Fruit fly (Drosophila melanogaster): Measurements from ENCODE around the gene X11Lbeta.

Gene X11Lbeta

DNA sequence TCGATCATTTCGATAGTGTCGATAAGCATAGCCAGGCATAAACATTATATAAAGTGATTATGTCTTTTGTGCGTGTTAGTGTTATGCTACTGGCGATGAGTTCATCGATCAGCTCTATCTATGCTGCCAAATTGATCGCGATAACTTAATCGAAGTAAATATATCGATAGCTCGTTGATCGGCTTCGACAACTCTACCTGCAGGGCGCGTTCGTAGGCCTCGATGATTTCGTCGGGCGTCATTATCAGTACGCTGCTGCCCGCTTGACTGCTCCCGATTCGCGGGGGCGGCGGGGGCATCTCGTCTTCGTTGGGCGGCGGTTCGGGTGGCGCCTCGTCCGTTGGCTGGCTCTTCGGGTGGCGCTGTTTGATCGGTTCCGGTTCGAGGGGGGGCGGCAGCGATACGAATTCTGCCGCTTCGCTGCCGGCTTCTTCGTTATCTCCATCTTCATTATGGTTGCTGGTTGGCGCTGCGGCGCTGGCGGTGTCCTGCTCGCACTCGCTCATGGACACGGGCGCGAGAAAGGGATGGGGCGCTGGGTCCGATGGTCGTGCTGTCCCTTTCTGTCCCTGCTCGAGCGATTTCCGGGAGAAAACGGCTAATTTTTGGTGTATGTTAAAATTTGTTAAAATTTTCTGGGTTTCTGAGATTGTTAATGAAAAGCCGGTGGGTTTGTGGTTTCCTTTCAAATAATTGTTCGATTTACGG lies 25.3 kb upstream of the X11Lbeta start, which contains the start of gene CG1628 (continued):
- peak; percentile 22 for TF ChIP-seq CG12219 (GFP tag; optimal IDR thresholded peaks at IDR 0.05)
- TF ChIP-seq croc (GFP tag; conservative IDR thresholded peaks at IDR 0.05): no peak
- peak; percentile 11 for TF ChIP-seq grau (tag; optimal IDR thresholded peaks at IDR 0.05)
- no peak for TF ChIP-seq kah (GFP tag; optimal IDR thresholded peaks at IDR 0.05)
- no peak for TF ChIP-seq cg (GFP tag; optimal IDR thresholded peaks at IDR 0.05)
- TF ChIP-seq CG8290 (GFP tag; optimal IDR thresholded peaks at IDR 0.05): peak; percentile 82
- TF ChIP-seq CG8290 (tag; optimal IDR thresholded peaks at IDR 0.05): peak; percentile 64 to 85
- no peak for TF ChIP-seq sima (GFP tag; optimal IDR thresholded peaks at IDR 0.05)
- no peak for TF ChIP-seq CG10209 (GFP tag; optimal IDR thresholded peaks at IDR 0.05)
- peak; percentile 64; the same call in 1 of the 3 replicates for TF ChIP-seq sr (GFP tag; IDR thresholded peaks at IDR 0.05)
- no peak for TF ChIP-seq CG3065 (GFP tag; optimal IDR thresholded peaks at IDR 0.05)
- no peak for TF ChIP-seq CG9932 (GFP tag; IDR thresholded peaks at IDR 0.05)
- TF ChIP-seq sna (GFP tag; IDR thresholded peaks at IDR 0.05; ENCODE audit: partially characterized antibody): no peak
- TF ChIP-seq CG10654 (GFP tag; optimal IDR thresholded peaks at IDR 0.05): no peak
- TF ChIP-seq abd-A (tag; optimal IDR thresholded peaks at IDR 0.05): no peak
- no peak for TF ChIP-seq CG13123 (GFP tag; optimal IDR thresholded peaks at IDR 0.05)
- no peak for TF ChIP-seq TFAM (GFP tag; optimal IDR thresholded peaks at IDR 0.05)
- TF ChIP-seq toy (GFP tag; IDR thresholded peaks at IDR 0.05): no peak
- TF ChIP-seq usp (GFP tag; optimal IDR thresholded peaks at IDR 0.05): no peak
- no peak for TF ChIP-seq Sry-δ (GFP tag; optimal IDR thresholded peaks at IDR 0.05)
- TF ChIP-seq pros (GFP tag; optimal IDR thresholded peaks at IDR 0.05): peak; percentile 63
- no peak for TF ChIP-seq Poxn (GFP tag; IDR thresholded peaks at IDR 0.05)
- TF ChIP-seq pita (GFP tag; optimal IDR thresholded peaks at IDR 0.05): no peak
- TF ChIP-seq pfk (GFP tag; optimal IDR thresholded peaks at IDR 0.05): no peak
- no peak for TF ChIP-seq CG10431 (GFP tag; optimal IDR thresholded peaks at IDR 0.05)
- TF ChIP-seq fu2 (GFP tag; optimal IDR thresholded peaks at IDR 0.05): no peak
- no peak for TF ChIP-seq Hr78 (GFP tag; optimal IDR thresholded peaks at IDR 0.05)
- no peak for TF ChIP-seq CG3407 (GFP tag; optimal IDR thresholded peaks at IDR 0.05)
- no peak for TF ChIP-seq Oaz (GFP tag; IDR thresholded peaks at IDR 0.05)
- no peak for TF ChIP-seq CG2116 (GFP tag; optimal IDR thresholded peaks at IDR 0.05)
- peak; percentile 31 for TF ChIP-seq CG14710 (tag; optimal IDR thresholded peaks at IDR 0.05)
- TF ChIP-seq CG7556 (GFP tag; optimal IDR thresholded peaks at IDR 0.05): no peak
- TF ChIP-seq CG11398 (GFP tag; optimal IDR thresholded peaks at IDR 0.05): no peak
- no peak for TF ChIP-seq btn (GFP tag; optimal IDR thresholded peaks at IDR 0.05)
- no peak; the same call in none of the 2 replicates for TF ChIP-seq slbo (GFP tag; IDR thresholded peaks at IDR 0.05)
- no peak for TF ChIP-seq gcm2 (GFP tag; optimal IDR thresholded peaks at IDR 0.05)
- no peak for TF ChIP-seq CG1647 (GFP tag; optimal IDR thresholded peaks at IDR 0.05)
- peak; percentile 33; the same call in 1 of the 2 replicates for TF ChIP-seq E2f1 (GFP tag; IDR thresholded peaks at IDR 0.05)
- TF ChIP-seq mirr (GFP tag; optimal IDR thresholded peaks at IDR 0.05): peak; percentile 38
- TF ChIP-seq CG1233 (GFP tag; optimal IDR thresholded peaks at IDR 0.05): peak; percentile 34
- no peak for TF ChIP-seq hbn (GFP tag; IDR thresholded peaks at IDR 0.05; ENCODE audit: partially characterized antibody)
- TF ChIP-seq slou (GFP tag; optimal IDR thresholded peaks at IDR 0.05): no peak
- no peak for TF ChIP-seq Lhr (GFP tag; optimal IDR thresholded peaks at IDR 0.05)
- no peak for TF ChIP-seq CG4707 (GFP tag; optimal IDR thresholded peaks at IDR 0.05)
- TF ChIP-seq Dbx (GFP tag; IDR thresholded peaks at IDR 0.05): peak; percentile 58; the same call in 2 of the 3 replicates
- TF ChIP-seq C15 (GFP tag; IDR thresholded peaks at IDR 0.05): no peak
- no peak for TF ChIP-seq dmrt11E (tag; optimal IDR thresholded peaks at IDR 0.05)
- peak; percentile 62 for TF ChIP-seq BEAF-32 (GFP tag; optimal IDR thresholded peaks at IDR 0.05)
- TF ChIP-seq CG8089 (GFP tag; optimal IDR thresholded peaks at IDR 0.05): no peak
- TF ChIP-seq cato (GFP tag; optimal IDR thresholded peaks at IDR 0.05; ENCODE audit: borderline replicate concordance): no peak
